Fruit fly (Drosophila melanogaster) Kc167 (cell line): ENCODE measurements around the gene CG14785.

Source experiments
- Myc ChIP-seq: fragments of >200 bp; optimal IDR thresholded peaks from 2 replicates; lab custom pipeline; 2017; ENCODE audit warnings: missing external identifiers
- Sin3A ChIP-seq: fragments of >200 bp; optimal IDR thresholded peaks from 2 replicates; lab custom pipeline; 2018; ENCODE audit warnings: missing external identifiers
- h ChIP-seq: fragments of >200 bp; optimal IDR thresholded peaks from 3 replicates; lab custom pipeline; 2018; ENCODE audit warnings: missing external identifiers
- insv ChIP-seq: fragments of >200 bp; optimal IDR thresholded peaks from 3 replicates; lab custom pipeline; 2018; ENCODE audit warnings: missing external identifiers
- psq ChIP-seq: fragments of >200 bp; optimal IDR thresholded peaks from 2 replicates; lab custom pipeline; 2017; ENCODE audit warnings: missing external identifiers
- ttk ChIP-seq: sonication (Bioruptor generic); optimal IDR thresholded peaks from 2 replicates; lab custom pipeline; 2017; ENCODE audit warnings: missing external identifiers

DNA sequence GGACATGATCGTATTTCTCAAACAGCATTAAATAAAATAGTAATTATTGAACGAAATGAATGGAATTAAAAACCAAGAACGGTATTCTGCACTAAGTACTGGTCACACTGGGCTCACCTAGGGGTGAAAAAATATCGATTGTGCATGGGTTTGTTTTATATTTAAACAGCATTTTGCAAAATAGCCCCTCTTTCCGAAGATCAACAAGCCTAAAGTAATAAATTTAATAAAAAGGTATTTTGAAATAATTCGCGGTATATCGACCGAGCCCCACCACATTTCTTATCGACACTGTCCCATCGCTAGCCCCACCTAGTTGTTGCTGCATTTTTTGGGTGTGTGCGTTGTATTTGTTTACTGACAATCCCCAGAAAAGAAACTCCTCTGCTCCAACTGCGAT is 13.7 kb upstream of the CG14785 start, which contains the start of gene pck:
- TF ChIP-seq psq (no peak), h (lab: Kevin White, UChicago) (no peak), Sin3A (no peak), Myc (lab: Kevin White, UChicago) (no peak), ttk (no peak), insv (no peak)
